Worm (Caenorhabditis elegans) whole organism, L2 larva: ENCODE results near the gene pdhk-2.

ENCODE experiments used
- egl-27 ChIP-seq: sonication (generic microtip); optimal IDR thresholded peaks from 3 replicates; lab custom pipeline; 2017; ENCODE audit warnings: missing biosample characterization, missing genetic modification reagents, missing genetic modification characterization
- mdl-1 ChIP-seq, 2 experiments: fragments of 150-350 bp in 1 of 2; sonication (generic microtip) in 1 of 2; optimal IDR thresholded peaks; 2 replicates each; lab custom pipeline; 2017; ENCODE audit warnings: missing biosample characterization in 2 of 2, missing genetic modification characterization in 2 of 2
- nhr-21 ChIP-seq: fragments of 150-350 bp; optimal IDR thresholded peaks from 2 replicates; lab custom pipeline; 2014; ENCODE audit warnings: missing biosample characterization, missing genetic modification characterization
- nhr-77 ChIP-seq: fragments of 150-350 bp; optimal IDR thresholded peaks from 2 replicates; lab custom pipeline; 2014; ENCODE audit warnings: missing biosample characterization, missing genetic modification characterization
- unc-62 ChIP-seq: fragments of 150-350 bp; optimal IDR thresholded peaks from 2 replicates; lab custom pipeline; 2014; ENCODE audit warnings: missing biosample characterization, missing genetic modification reagents, missing genetic modification characterization

DNA sequence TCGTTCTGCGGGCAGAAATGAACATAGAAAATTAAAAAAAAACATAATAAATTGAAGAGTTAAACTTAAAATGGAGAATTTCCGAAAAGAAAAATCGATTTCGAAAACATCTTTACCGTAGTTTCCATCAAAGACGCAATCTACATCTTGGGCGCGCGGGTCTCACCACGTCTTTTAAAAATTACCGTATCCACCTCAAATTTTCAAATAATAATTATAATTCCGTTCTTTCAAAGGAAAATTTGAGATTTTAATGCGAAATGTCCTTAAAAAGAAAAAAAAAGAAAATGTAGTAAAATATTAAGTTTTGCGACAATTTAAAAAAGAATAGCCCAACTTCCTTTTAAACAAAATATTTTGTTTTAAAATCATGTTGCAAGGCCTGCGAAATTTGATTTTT lies 21.9 kb upstream of the pdhk-2 start:
- TF ChIP-seq unc-62 (GFP tag; lab: Kevin White, UChicago) = no peak
- TF ChIP-seq nhr-21 (tag; lab: Kevin White, UChicago) = no peak
- TF ChIP-seq egl-27 (tag; lab: Kevin White, UChicago) = no peak
- no peak for TF ChIP-seq nhr-77 (tag; lab: Kevin White, UChicago)
- no peak for TF ChIP-seq mdl-1 (tag; optimal IDR thresholded peaks at IDR 0.05; lab: Kevin White, UChicago)
